Worm (Caenorhabditis elegans): Measurements from ENCODE around the gene ubc-8.

DNA sequence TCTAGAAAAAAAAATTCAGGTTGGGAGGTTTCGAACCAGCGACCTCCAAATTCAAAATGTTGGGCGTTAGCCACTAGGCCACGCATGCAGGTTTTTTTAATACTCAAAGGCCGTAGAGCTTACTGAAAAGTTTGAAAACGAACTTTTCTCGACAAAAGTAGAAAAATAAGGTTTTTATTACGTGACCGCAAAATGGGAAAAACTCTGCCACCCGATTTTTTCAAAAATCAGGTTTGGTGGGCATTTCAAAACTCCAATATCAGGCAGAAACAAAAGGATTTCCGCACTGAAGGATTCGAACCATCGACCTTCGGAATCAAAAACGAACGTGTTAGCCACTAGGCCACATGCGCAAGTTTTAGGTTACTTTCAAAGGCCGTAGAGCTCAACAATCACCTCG is 48.3 kb downstream of the ubc-8 start:
- TF ChIP-seq dve-1 (tag; optimal IDR thresholded peaks at IDR 0.05) (no peak), ama-1 (optimal IDR thresholded peaks at IDR 0.05) (no peak), elt-2 (tag; optimal IDR thresholded peaks at IDR 0.05) (no peak), pha-4 (tag; optimal IDR thresholded peaks at IDR 0.05) (no peak), pha-2 (tag; optimal IDR thresholded peaks at IDR 0.05) (no peak), pag-3 (tag; optimal IDR thresholded peaks at IDR 0.05; ENCODE audit: borderline replicate concordance) (no peak)
